Fruit fly (Drosophila melanogaster): ENCODE results near the gene GluClalpha.

DNA sequence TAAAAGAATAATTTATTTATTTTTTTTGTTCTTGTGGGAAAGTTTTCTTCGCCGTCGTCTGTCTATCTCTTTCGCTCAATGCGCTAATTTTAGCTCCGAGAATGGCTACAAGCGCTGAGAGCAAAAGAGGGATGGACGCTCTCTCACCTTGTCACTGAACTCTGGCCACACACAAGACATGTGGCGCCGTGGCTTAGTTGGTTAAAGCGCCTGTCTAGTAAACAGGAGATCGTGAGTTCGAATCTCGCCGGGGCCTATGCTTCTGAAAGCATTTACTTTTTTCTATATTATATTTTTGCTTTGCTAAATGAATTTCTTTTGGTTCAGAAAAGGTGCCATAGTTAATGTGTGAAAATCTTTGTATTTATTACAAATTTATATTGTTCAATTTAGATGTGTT, 72.0 kb downstream of the GluClalpha start:
- TF ChIP-seq pan (optimal IDR thresholded peaks at IDR 0.05) = no peak
- TF ChIP-seq usp (GFP tag; optimal IDR thresholded peaks at IDR 0.05) = no peak
- TF ChIP-seq psq (optimal IDR thresholded peaks at IDR 0.05) = no peak
- no peak for TF ChIP-seq CG8478 (optimal IDR thresholded peaks at IDR 0.05)
